Worm (Caenorhabditis elegans) whole organism, L4 larva: ENCODE results near the gene C05D12.2.

Source experiments
- F10B5.3 ChIP-seq: sonication (generic microtip); optimal IDR thresholded peaks from 2 replicates; lab custom pipeline; 2016; ENCODE audit warnings: mild to moderate bottlenecking, missing genetic modification characterization, missing compliant biosample characterization
- F26F4.8 ChIP-seq: fragments of 200-800 bp; sonication (Bioruptor generic); conservative IDR thresholded peaks from 2 replicates; pipeline ENCODE4 v1.3.6; 2022; ENCODE audit warnings: missing genetic modification characterization, missing compliant biosample characterization
- F37D6.2 ChIP-seq: sonication (generic microtip); optimal IDR thresholded peaks from 2 replicates; lab custom pipeline; 2016; ENCODE audit warnings: mild to moderate bottlenecking, missing genetic modification characterization, missing compliant biosample characterization
- R02D3.7 ChIP-seq: fragments of 150-350 bp; sonication (generic microtip); optimal IDR thresholded peaks from 3 replicates; lab custom pipeline; 2014; ENCODE audit warnings: missing biosample characterization, missing genetic modification characterization
- T20F7.1 ChIP-seq: fragments of 200-800 bp; sonication (Bioruptor generic); optimal IDR thresholded peaks from 2 replicates; lab custom pipeline; 2018; ENCODE audit warnings: mild to moderate bottlenecking, missing genetic modification characterization, missing compliant biosample characterization
- Y105C5A.15 ChIP-seq: fragments of 200-800 bp; sonication (Bioruptor generic); IDR thresholded peaks from 2 replicates; pipeline ENCODE4 v1.3.6; 2022; ENCODE audit warnings: missing genetic modification characterization, missing compliant biosample characterization
- Y75B8A.6 ChIP-seq: fragments of 200-800 bp; sonication (Bioruptor generic); IDR thresholded peaks from 2 replicates; pipeline ENCODE4 v1.3.6; 2022; ENCODE audit warnings: missing genetic modification reagents, missing genetic modification characterization, missing compliant biosample characterization
- ZK337.2 ChIP-seq: fragments of 200-800 bp; sonication (Bioruptor generic); IDR thresholded peaks from 2 replicates; pipeline ENCODE4 v1.3.6; 2022; ENCODE audit warnings: missing genetic modification reagents, missing genetic modification characterization, missing compliant biosample characterization
- aly-2 ChIP-seq: sonication (generic microtip); optimal IDR thresholded peaks from 2 replicates; lab custom pipeline; 2018; ENCODE audit warnings: missing biosample characterization, missing genetic modification characterization
- ama-1 ChIP-seq: fragments of 150-350 bp; optimal IDR thresholded peaks from 2 replicates; lab custom pipeline; 2014; ENCODE audit warnings: inconsistent platforms, mixed read lengths
- ceh-32 ChIP-seq: sonication (generic microtip); optimal IDR thresholded peaks from 2 replicates; lab custom pipeline; 2016; ENCODE audit warnings: mild to moderate bottlenecking, missing genetic modification characterization, missing compliant biosample characterization; ENCODE audit not compliant: poor library complexity
- ceh-62 ChIP-seq: sonication (generic microtip); optimal IDR thresholded peaks from 2 replicates; lab custom pipeline; 2017; ENCODE audit warnings: missing biosample characterization, missing genetic modification characterization
- ceh-82 ChIP-seq: sonication (generic microtip); optimal IDR thresholded peaks from 2 replicates; lab custom pipeline; 2017; ENCODE audit warnings: missing biosample characterization, missing genetic modification characterization
- cey-2 ChIP-seq: sonication (generic microtip); optimal IDR thresholded peaks from 3 replicates; lab custom pipeline; 2017; ENCODE audit warnings: missing genetic modification characterization, mild to moderate bottlenecking, missing compliant biosample characterization, antibody characterized with exemption, borderline replicate concordance; ENCODE audit not compliant: insufficient read depth
- daf-16 ChIP-seq, 3 experiments: sonication (generic microtip); optimal IDR thresholded peaks; 2 replicates each; lab custom pipeline; 2016 to 2017; ENCODE audit warnings: missing genetic modification characterization in 3 of 3, missing genetic modification reagents in 3 of 3, mild to moderate bottlenecking in 2 of 3, missing compliant biosample characterization in 2 of 3, missing biosample characterization in 1 of 3, moderate library complexity in 1 of 3
- dmd-6 ChIP-seq: fragments of 200-800 bp; sonication (Bioruptor generic); IDR thresholded peaks from 2 replicates; pipeline ENCODE4 v1.3.6; 2022; ENCODE audit warnings: missing genetic modification reagents, missing genetic modification characterization, missing compliant biosample characterization
- dmd-8 ChIP-seq: fragments of 200-800 bp; sonication (Bioruptor generic); IDR thresholded peaks from 2 replicates; pipeline ENCODE4 v1.3.6; 2022; ENCODE audit warnings: missing genetic modification characterization, missing compliant biosample characterization
- duxl-1 ChIP-seq: sonication (generic microtip); optimal IDR thresholded peaks from 2 replicates; lab custom pipeline; 2016; ENCODE audit warnings: mild to moderate bottlenecking, missing genetic modification characterization, moderate library complexity, missing compliant biosample characterization; ENCODE audit not compliant: poor library complexity
- dve-1 ChIP-seq: sonication (generic microtip); optimal IDR thresholded peaks from 2 replicates; lab custom pipeline; 2017; ENCODE audit warnings: antibody characterized with exemption, mild to moderate bottlenecking, missing genetic modification characterization, missing compliant biosample characterization; ENCODE audit not compliant: insufficient read depth
- fos-1 ChIP-seq: fragments of 150-350 bp; optimal IDR thresholded peaks from 2 replicates; lab custom pipeline; 2014; ENCODE audit warnings: missing biosample characterization, missing genetic modification characterization
- gei-8 ChIP-seq: fragments of 200-800 bp; sonication (Bioruptor generic); optimal IDR thresholded peaks from 2 replicates; lab custom pipeline; 2018; ENCODE audit warnings: mild to moderate bottlenecking, missing genetic modification characterization, missing compliant biosample characterization
- hif-1 ChIP-seq, 2 experiments: sonication (generic microtip); optimal IDR thresholded peaks; 2 replicates each; lab custom pipeline; 2016 to 2017; ENCODE audit warnings: missing compliant biosample characterization in 2 of 2, missing genetic modification characterization in 2 of 2, missing genetic modification reagents in 2 of 2, missing genotype in 2 of 2, mild to moderate bottlenecking in 1 of 2
- hlh-11 ChIP-seq: fragments of 200-800 bp; sonication (Bioruptor generic); optimal IDR thresholded peaks from 2 replicates; lab custom pipeline; 2018; ENCODE audit warnings: mild to moderate bottlenecking, missing genetic modification characterization, missing compliant biosample characterization
- hlh-30 ChIP-seq: sonication (generic microtip); optimal IDR thresholded peaks from 2 replicates; lab custom pipeline; 2017; ENCODE audit warnings: antibody characterized with exemption, mild to moderate bottlenecking, missing genetic modification characterization, missing compliant biosample characterization; ENCODE audit not compliant: insufficient read depth
- lin-1 ChIP-seq: fragments of 200-800 bp; sonication (Bioruptor generic); IDR thresholded peaks from 2 replicates; pipeline ENCODE4 v1.3.6; 2022; ENCODE audit warnings: missing genetic modification reagents, missing genetic modification characterization, missing compliant biosample characterization
- lin-15B ChIP-seq: fragments of 150-350 bp; sonication (generic microtip); optimal IDR thresholded peaks from 3 replicates; lab custom pipeline; 2014; ENCODE audit warnings: missing biosample characterization, missing genetic modification characterization
- lin-29 ChIP-seq: fragments of 200-800 bp; sonication (Bioruptor generic); IDR thresholded peaks from 2 replicates; pipeline ENCODE4 v1.3.6; 2022; ENCODE audit warnings: missing genetic modification reagents, missing genetic modification characterization, missing compliant biosample characterization
- mdl-1 ChIP-seq, 2 experiments: fragments of 150-350 bp in 1 of 2; sonication (generic microtip) in 1 of 2; optimal IDR thresholded peaks; 2 replicates each; lab custom pipeline; 2014 to 2017; ENCODE audit warnings: missing biosample characterization in 2 of 2, missing genetic modification characterization in 2 of 2
- mep-1 ChIP-seq: fragments of 150-350 bp; sonication (generic microtip); optimal IDR thresholded peaks from 3 replicates; lab custom pipeline; 2014; ENCODE audit warnings: missing biosample characterization, missing genetic modification characterization
- mes-2 ChIP-seq: sonication (generic microtip); optimal IDR thresholded peaks from 2 replicates; lab custom pipeline; 2016; ENCODE audit warnings: missing genotype, mild to moderate bottlenecking, missing genetic modification characterization, missing compliant biosample characterization; ENCODE audit not compliant: poor library complexity, severe bottlenecking
- mxl-3 ChIP-seq: fragments of 200-800 bp; sonication (Bioruptor generic); optimal IDR thresholded peaks from 2 replicates; lab custom pipeline; 2018; ENCODE audit warnings: mild to moderate bottlenecking, missing genetic modification characterization, missing compliant biosample characterization
- nhr-11 ChIP-seq: fragments of 150-350 bp; optimal IDR thresholded peaks from 2 replicates; lab custom pipeline; 2014; ENCODE audit warnings: missing biosample characterization, missing genetic modification characterization
- nhr-28 ChIP-seq: fragments of 150-350 bp; optimal IDR thresholded peaks from 2 replicates; lab custom pipeline; 2014; ENCODE audit warnings: missing biosample characterization, missing genetic modification characterization
- nhr-42 ChIP-seq: fragments of 200-800 bp; sonication (Bioruptor generic); IDR thresholded peaks from 2 replicates; pipeline ENCODE4 v1.3.6; 2022; ENCODE audit warnings: missing genetic modification characterization, missing compliant biosample characterization
- nhr-48 ChIP-seq: sonication (generic microtip); optimal IDR thresholded peaks from 2 replicates; lab custom pipeline; 2016; ENCODE audit warnings: mild to moderate bottlenecking, missing genetic modification characterization, missing compliant biosample characterization
- nhr-77 ChIP-seq: fragments of 150-350 bp; optimal IDR thresholded peaks from 2 replicates; lab custom pipeline; 2014; ENCODE audit warnings: missing biosample characterization, missing genetic modification characterization
- php-3 ChIP-seq: fragments of 200-800 bp; sonication (Bioruptor generic); IDR thresholded peaks from 2 replicates; pipeline ENCODE4 v1.3.6; 2022; ENCODE audit warnings: missing genetic modification reagents, missing genetic modification characterization, missing compliant biosample characterization
- pqm-1 ChIP-seq: sonication (generic microtip); optimal IDR thresholded peaks from 2 replicates; lab custom pipeline; 2017; ENCODE audit warnings: missing biosample characterization, missing genetic modification characterization
- sdz-12 ChIP-seq: fragments of 200-800 bp; sonication (Bioruptor generic); optimal IDR thresholded peaks from 2 replicates; lab custom pipeline; 2018; ENCODE audit warnings: mild to moderate bottlenecking, missing genetic modification characterization, missing compliant biosample characterization
- skn-1 ChIP-seq: fragments of 150-350 bp; optimal IDR thresholded peaks from 2 replicates; lab custom pipeline; 2014; ENCODE audit warnings: missing biosample characterization, missing genetic modification characterization
- snpc-4 ChIP-seq: fragments of 150-350 bp; optimal IDR thresholded peaks from 2 replicates; lab custom pipeline; 2014; ENCODE audit warnings: missing biosample characterization, missing genetic modification characterization
- spr-3 ChIP-seq: fragments of 200-800 bp; sonication (Bioruptor generic); optimal IDR thresholded peaks from 2 replicates; lab custom pipeline; 2018; ENCODE audit warnings: mild to moderate bottlenecking, missing genetic modification characterization, missing compliant biosample characterization
- unc-130 ChIP-seq: sonication (generic microtip); optimal IDR thresholded peaks from 2 replicates; lab custom pipeline; 2016; ENCODE audit warnings: missing genetic modification reagents, missing genetic modification characterization, missing compliant biosample characterization
- zip-11 ChIP-seq: fragments of 200-800 bp; sonication (Bioruptor generic); IDR thresholded peaks from 2 replicates; pipeline ENCODE4 v1.3.6; 2022; ENCODE audit warnings: missing genetic modification characterization, missing compliant biosample characterization

The C05D12.2 gene

DNA sequence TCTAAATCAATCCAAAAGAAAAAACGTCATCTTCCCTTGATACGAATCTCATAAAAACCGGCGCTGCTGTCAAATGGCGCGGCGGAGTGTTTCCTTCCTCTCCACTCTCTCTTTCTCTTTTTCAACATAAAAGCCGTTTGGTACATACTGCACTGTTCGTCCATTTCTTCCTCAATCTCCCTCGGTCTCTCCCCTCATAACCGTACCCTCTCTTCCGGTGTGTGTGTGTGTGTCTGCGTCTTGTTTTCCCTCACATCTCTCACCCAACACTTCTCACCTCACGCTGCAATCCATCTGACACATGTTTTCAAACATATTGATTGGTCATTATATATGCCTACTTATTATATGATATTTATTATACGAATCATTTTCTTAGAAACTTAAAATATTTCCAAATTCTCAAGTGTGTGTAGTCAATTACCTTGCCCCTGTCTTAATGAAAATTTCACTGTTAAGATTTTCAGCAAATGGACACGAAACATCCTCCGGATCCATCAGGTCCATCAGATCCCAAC lies 46.4 kb downstream of the C05D12.2 start, which contains the start of the genes aars-1 and rga-1 (continued):
- no peak for TF ChIP-seq Y105C5A.15 (GFP tag; lab: Robert Waterston, UW)
- no peak for TF ChIP-seq cey-2 (tag; lab: Kevin White, UChicago)
- peak; percentile 95 for TF ChIP-seq nhr-48 (tag; lab: Kevin White, UChicago)
- TF ChIP-seq hlh-30, result peak; percentile 89
- no peak for TF ChIP-seq ceh-32 (tag; lab: Kevin White, UChicago)
- no peak for TF ChIP-seq F10B5.3
- no peak for TF ChIP-seq zip-11 (GFP tag; lab: Robert Waterston, UW)
- TF ChIP-seq mdl-1 (tag; optimal IDR thresholded peaks at IDR 0.05; lab: Kevin White, UChicago), result peak in 1 of 2 experiments; percentile 82
- no peak for TF ChIP-seq gei-8
- no peak for TF ChIP-seq F26F4.8 (GFP tag; lab: Robert Waterston, UW)
- no peak for TF ChIP-seq dmd-8
- TF ChIP-seq duxl-1 (tag; lab: Kevin White, UChicago), result no peak
- TF ChIP-seq lin-29 (GFP tag; lab: Robert Waterston, UW), result no peak
- no peak for TF ChIP-seq sdz-12 (GFP tag; lab: Kevin White, UChicago)
- peak; percentile 74 for TF ChIP-seq php-3

ce11 chrII:11467541-11467940 lies 49.4 kb downstream of the C05D12.2 start, which contains the start of gene klp-17:
Gene klp-17 (minus strand): TSS chrII:11467641.
- TF ChIP-seq lin-1 (GFP tag; lab: Robert Waterston, UW), result no peak
- no peak for TF ChIP-seq ZK337.2 (GFP tag; lab: Robert Waterston, UW)
- no peak for TF ChIP-seq lin-29 (GFP tag; lab: Robert Waterston, UW)
- TF ChIP-seq spr-3, result no peak
- no peak for TF ChIP-seq lin-15B (tag; lab: Kevin White, UChicago)
- no peak for TF ChIP-seq ama-1 (lab: Kevin White, UChicago)
- TF ChIP-seq skn-1 (tag; lab: Kevin White, UChicago), result no peak
- TF ChIP-seq R02D3.7, result no peak
- no peak for TF ChIP-seq Y75B8A.6 (GFP tag; lab: Robert Waterston, UW)
- TF ChIP-seq ceh-62 (tag; lab: Kevin White, UChicago), result no peak
- no peak for TF ChIP-seq nhr-42 (GFP tag; lab: Robert Waterston, UW)
- no peak for TF ChIP-seq F37D6.2 (tag; lab: Kevin White, UChicago)
- TF ChIP-seq dmd-6, result no peak
- no peak for TF ChIP-seq aly-2 (tag; lab: Kevin White, UChicago)

ce11 chrII:11469574-11470108 lies 51.5 kb downstream of the C05D12.2 start, which contains the start of gene cisd-1:
Gene cisd-1 (minus strand): TSS chrII:11469624.
- peak; percentile 13 for TF ChIP-seq hlh-30
- TF ChIP-seq ama-1 (lab: Kevin White, UChicago), result peak; percentile 28
- TF ChIP-seq nhr-77, result peak; percentile 2
- TF ChIP-seq dmd-6, result peak; percentile 33; the same call in 1 of the 2 replicates
- TF ChIP-seq mdl-1 (tag; optimal IDR thresholded peaks at IDR 0.05; lab: Kevin White, UChicago), result peak in 1 of 2 experiments; percentile 12
- TF ChIP-seq dve-1 (tag; lab: Kevin White, UChicago), result peak; percentile 7
- peak; percentile 11 for TF ChIP-seq mes-2 (tag; lab: Kevin White, UChicago)
- no peak for TF ChIP-seq fos-1 (tag; lab: Kevin White, UChicago)
- no peak for TF ChIP-seq ceh-82 (tag; lab: Kevin White, UChicago)
- TF ChIP-seq T20F7.1, result peak; percentile 26
- TF ChIP-seq mxl-3 (GFP tag; lab: Kevin White, UChicago), result peak; percentile 49
- TF ChIP-seq hlh-11 (tag; lab: Kevin White, UChicago), result peak; percentile 53
- no peak for TF ChIP-seq daf-16 (GFP tag; optimal IDR thresholded peaks at IDR 0.05; lab: Kevin White, UChicago)
- peak; percentile 28 for TF ChIP-seq daf-16 (tag; optimal IDR thresholded peaks at IDR 0.05; lab: Kevin White, UChicago)
- peak in 1 of 2 experiments; percentile 49 for TF ChIP-seq hif-1 (tag; optimal IDR thresholded peaks at IDR 0.05; lab: Kevin White, UChicago)
- no peak for TF ChIP-seq nhr-11 (tag; lab: Kevin White, UChicago)
- TF ChIP-seq snpc-4 (tag; lab: Kevin White, UChicago), result no peak
- peak; percentile 45 for TF ChIP-seq pqm-1 (tag; lab: Kevin White, UChicago)
- peak; percentile 62 for TF ChIP-seq mep-1 (tag; lab: Kevin White, UChicago)
- TF ChIP-seq nhr-28 (tag; lab: Kevin White, UChicago), result peak; percentile 98
- no peak for TF ChIP-seq unc-130
